Worm (Caenorhabditis elegans) whole organism, L1 larva: ENCODE measurements around the gene T10B5.7.

ENCODE experiments used
- C04F5.9 ChIP-seq: sonication (generic microtip); optimal IDR thresholded peaks from 2 replicates; lab custom pipeline; 2016; ENCODE audit warnings: missing genetic modification characterization, missing compliant biosample characterization
- C16A3.4 ChIP-seq: fragments of 150-350 bp; optimal IDR thresholded peaks from 2 replicates; lab custom pipeline; 2014; ENCODE audit warnings: missing biosample characterization, missing genetic modification characterization
- Y116A8C.19 ChIP-seq: sonication (generic microtip); optimal IDR thresholded peaks from 2 replicates; lab custom pipeline; 2016; ENCODE audit warnings: missing compliant biosample characterization, missing genetic modification characterization, borderline replicate concordance
- alr-1 ChIP-seq: fragments of 200-800 bp; sonication (Bioruptor generic); optimal IDR thresholded peaks from 2 replicates; lab custom pipeline; 2018; ENCODE audit warnings: borderline replicate concordance, mild to moderate bottlenecking, missing genetic modification characterization, missing compliant biosample characterization
- ceh-63 ChIP-seq: fragments of 200-800 bp; sonication (Bioruptor generic); optimal IDR thresholded peaks from 2 replicates; lab custom pipeline; 2018; ENCODE audit warnings: mild to moderate bottlenecking, missing genetic modification characterization, missing compliant biosample characterization
- ceh-88 ChIP-seq: fragments of 200-800 bp; sonication (Bioruptor generic); IDR thresholded peaks from 2 replicates; pipeline ENCODE4 v1.3.6; 2022; ENCODE audit warnings: missing genetic modification characterization, missing compliant biosample characterization
- efl-1 ChIP-seq, 4 experiments: fragments of 150-350 bp; optimal IDR thresholded peaks in 3 of 4; peaks in 1 of 4; 1 replicate in 1 of 4; 2 replicates in 3 of 4; lab custom pipeline; 2014; ENCODE audit warnings: missing biosample characterization in 2 of 4, missing genetic modification characterization in 2 of 4, missing genetic modification reagents in 2 of 4
- egl-13 ChIP-seq: sonication (generic microtip); optimal IDR thresholded peaks from 2 replicates; lab custom pipeline; 2016; ENCODE audit warnings: missing genotype, missing genetic modification reagents, missing genetic modification characterization, missing compliant biosample characterization
- ets-5 ChIP-seq: fragments of 200-800 bp; sonication (Bioruptor generic); IDR thresholded peaks from 2 replicates; pipeline ENCODE4 v1.3.6; 2022; ENCODE audit warnings: missing genetic modification characterization, missing compliant biosample characterization
- fkh-10 ChIP-seq: sonication (generic microtip); optimal IDR thresholded peaks from 2 replicates; lab custom pipeline; 2017; ENCODE audit warnings: missing biosample characterization, missing genetic modification reagents, missing genetic modification characterization
- fkh-4 ChIP-seq: sonication (generic microtip); optimal IDR thresholded peaks from 2 replicates; lab custom pipeline; 2016; ENCODE audit warnings: missing compliant biosample characterization, missing genetic modification characterization, borderline replicate concordance
- fkh-8 ChIP-seq: sonication (generic microtip); optimal IDR thresholded peaks from 2 replicates; lab custom pipeline; 2016; ENCODE audit warnings: mild to moderate bottlenecking, missing genetic modification characterization, missing compliant biosample characterization
- fos-1 ChIP-seq: fragments of 150-350 bp; optimal IDR thresholded peaks from 2 replicates; lab custom pipeline; 2014; ENCODE audit warnings: missing biosample characterization, missing genetic modification characterization
- grh-1 ChIP-seq: fragments of 200-800 bp; sonication (Bioruptor generic); IDR thresholded peaks from 2 replicates; pipeline ENCODE4 v1.3.6; 2022; ENCODE audit warnings: missing genetic modification reagents, missing genetic modification characterization, missing compliant biosample characterization
- hlh-4 ChIP-seq: sonication (generic microtip); optimal IDR thresholded peaks from 2 replicates; lab custom pipeline; 2016; ENCODE audit warnings: mild to moderate bottlenecking, missing genetic modification characterization, missing compliant biosample characterization
- isw-1 ChIP-seq: fragments of 200-800 bp; sonication (Bioruptor generic); IDR thresholded peaks from 2 replicates; pipeline ENCODE4 v1.3.6; 2022; ENCODE audit warnings: missing genetic modification characterization, missing compliant biosample characterization
- jun-1 ChIP-seq: fragments of 150-350 bp; optimal IDR thresholded peaks from 2 replicates; lab custom pipeline; 2014; ENCODE audit warnings: missing biosample characterization, missing genetic modification reagents, missing genetic modification characterization
- lin-39 ChIP-seq: fragments of 150-350 bp; optimal IDR thresholded peaks from 2 replicates; lab custom pipeline; 2014; ENCODE audit warnings: missing biosample characterization, missing genetic modification reagents, missing genetic modification characterization
- lsy-2 ChIP-seq, 2 experiments: fragments of 150-350 bp; optimal IDR thresholded peaks; 2 replicates each; lab custom pipeline; 2014; ENCODE audit warnings: missing biosample characterization in 2 of 2, missing genetic modification characterization in 2 of 2
- mdl-1 ChIP-seq, 2 experiments: fragments of 150-350 bp; optimal IDR thresholded peaks; 2 replicates each; lab custom pipeline; 2014 to 2017; ENCODE audit warnings: missing biosample characterization in 2 of 2, missing genetic modification characterization in 2 of 2, inconsistent platforms in 1 of 2
- mep-1 ChIP-seq: fragments of 150-350 bp; optimal IDR thresholded peaks from 2 replicates; lab custom pipeline; 2014; ENCODE audit warnings: missing biosample characterization, missing genetic modification characterization
- nhr-11 ChIP-seq: fragments of 150-350 bp; optimal IDR thresholded peaks from 2 replicates; lab custom pipeline; 2014; ENCODE audit warnings: missing biosample characterization, missing genetic modification characterization
- nhr-12 ChIP-seq: sonication (generic microtip); optimal IDR thresholded peaks from 2 replicates; lab custom pipeline; 2017; ENCODE audit warnings: missing biosample characterization, missing genetic modification characterization
- nhr-19 ChIP-seq: fragments of 200-800 bp; sonication (Bioruptor generic); conservative IDR thresholded peaks from 2 replicates; pipeline ENCODE4 v1.3.6; 2022; ENCODE audit warnings: missing genetic modification characterization, missing compliant biosample characterization
- nhr-237 ChIP-seq: fragments of 150-350 bp; optimal IDR thresholded peaks from 2 replicates; lab custom pipeline; 2014; ENCODE audit warnings: missing biosample characterization, missing genetic modification characterization
- nhr-47 ChIP-seq: sonication (generic microtip); optimal IDR thresholded peaks from 2 replicates; lab custom pipeline; 2016; ENCODE audit warnings: mild to moderate bottlenecking, missing genetic modification characterization, moderate library complexity, missing compliant biosample characterization
- nhr-76 ChIP-seq: sonication (generic microtip); optimal IDR thresholded peaks from 2 replicates; lab custom pipeline; 2017; ENCODE audit warnings: missing biosample characterization, missing genetic modification characterization
- nhr-84 ChIP-seq: sonication (generic microtip); optimal IDR thresholded peaks from 2 replicates; lab custom pipeline; 2017; ENCODE audit warnings: missing biosample characterization, missing genetic modification characterization
- nhr-90 ChIP-seq: sonication (generic microtip); optimal IDR thresholded peaks from 2 replicates; lab custom pipeline; 2016; ENCODE audit warnings: mild to moderate bottlenecking, missing genetic modification characterization, missing compliant biosample characterization; ENCODE audit not compliant: poor library complexity
- pax-3 ChIP-seq: fragments of 200-800 bp; sonication (Bioruptor generic); optimal IDR thresholded peaks from 2 replicates; lab custom pipeline; 2018; ENCODE audit warnings: mild to moderate bottlenecking, missing genetic modification characterization, moderate library complexity, missing compliant biosample characterization
- pqm-1 ChIP-seq: sonication (generic microtip); optimal IDR thresholded peaks from 3 replicates; lab custom pipeline; 2017; ENCODE audit warnings: missing biosample characterization, missing genetic modification characterization
- sox-4 ChIP-seq: sonication (generic microtip); optimal IDR thresholded peaks from 2 replicates; lab custom pipeline; 2016; ENCODE audit warnings: missing genetic modification characterization, missing compliant biosample characterization
- sptf-1 ChIP-seq: fragments of 150-350 bp; optimal IDR thresholded peaks from 2 replicates; lab custom pipeline; 2014; ENCODE audit warnings: missing biosample characterization, missing genetic modification characterization
- sup-37 ChIP-seq: fragments of 200-800 bp; sonication (Bioruptor generic); optimal IDR thresholded peaks from 2 replicates; lab custom pipeline; 2018; ENCODE audit warnings: mild to moderate bottlenecking, missing genetic modification characterization, missing compliant biosample characterization
- swsn-7 ChIP-seq: sonication (generic microtip); optimal IDR thresholded peaks from 2 replicates; lab custom pipeline; 2016; ENCODE audit warnings: missing genetic modification characterization, missing compliant biosample characterization
- tbx-2 ChIP-seq: sonication (generic microtip); optimal IDR thresholded peaks from 2 replicates; lab custom pipeline; 2016; ENCODE audit warnings: missing genetic modification characterization, missing compliant biosample characterization
- tlp-1 ChIP-seq: fragments of 150-350 bp; optimal IDR thresholded peaks from 2 replicates; lab custom pipeline; 2014; ENCODE audit warnings: missing biosample characterization, missing genetic modification characterization
- unc-30 ChIP-seq: sonication (generic microtip); optimal IDR thresholded peaks from 2 replicates; lab custom pipeline; 2017; ENCODE audit warnings: missing biosample characterization, missing genetic modification characterization
- unc-62 ChIP-seq: fragments of 150-350 bp; optimal IDR thresholded peaks from 2 replicates; lab custom pipeline; 2014; ENCODE audit warnings: missing biosample characterization, missing genetic modification reagents, missing genetic modification characterization
- xbp-1 ChIP-seq: sonication (generic microtip); optimal IDR thresholded peaks from 2 replicates; lab custom pipeline; 2016; ENCODE audit warnings: missing genetic modification characterization, missing compliant biosample characterization
- ztf-4 ChIP-seq: fragments of 150-350 bp; optimal IDR thresholded peaks from 2 replicates; lab custom pipeline; 2014; ENCODE audit warnings: missing biosample characterization, missing genetic modification characterization

T10B5.7 gene

ce11 chrV:1871768-1872296 is 25.8 kb downstream of the T10B5.7 start, which contains the start of the genes T10B5.4 and cct-7 (continued):
- TF ChIP-seq ztf-4 (tag; lab: Kevin White, UChicago) (peak; percentile 62), sox-4 (tag; lab: Kevin White, UChicago) (peak; percentile 63), ets-5 (GFP tag; lab: Robert Waterston, UW) (no peak), ceh-63 (GFP tag; lab: Kevin White, UChicago) (no peak), C16A3.4 (peak; percentile 85), mdl-1 (tag; optimal IDR thresholded peaks at IDR 0.05; lab: Kevin White, UChicago) (peak; percentile 26 to 75), grh-1 (GFP tag; lab: Robert Waterston, UW) (no peak), mep-1 (tag; lab: Kevin White, UChicago) (peak; percentile 91), tbx-2 (tag; lab: Kevin White, UChicago) (peak; percentile 84), jun-1 (tag; lab: Kevin White, UChicago) (peak; percentile 80), ceh-88 (GFP tag; lab: Robert Waterston, UW) (peak; percentile 44; the same call in 1 of the 2 replicates), C04F5.9 (tag; lab: Kevin White, UChicago) (no peak), swsn-7 (tag; lab: Kevin White, UChicago) (peak; percentile 85), egl-13 (tag; lab: Kevin White, UChicago) (peak; percentile 88), lsy-2 (tag; optimal IDR thresholded peaks at IDR 0.05; lab: Kevin White, UChicago) (peak; percentile 74 to 92), nhr-12 (tag; lab: Kevin White, UChicago) (no peak), tlp-1 (tag; lab: Kevin White, UChicago) (no peak), nhr-19 (peak; percentile 55; the same call in 1 of the 2 replicates), Y116A8C.19 (tag; lab: Kevin White, UChicago) (no peak), nhr-47 (tag; lab: Kevin White, UChicago) (peak; percentile 91), nhr-90 (tag; lab: Kevin White, UChicago) (peak; percentile 57), nhr-76 (tag; lab: Kevin White, UChicago) (no peak), nhr-11 (peak; percentile 57), xbp-1 (tag; lab: Kevin White, UChicago) (peak; percentile 82), isw-1 (GFP tag; lab: Robert Waterston, UW) (peak; percentile 85), fos-1 (tag; lab: Kevin White, UChicago) (peak; percentile 83), fkh-4 (no peak), pax-3 (tag; lab: Kevin White, UChicago) (peak; percentile 82), alr-1 (no peak), fkh-8 (tag; lab: Kevin White, UChicago) (peak; percentile 99), fkh-10 (GFP tag; lab: Kevin White, UChicago) (peak; percentile 98), unc-30 (no peak), nhr-84 (tag; lab: Kevin White, UChicago) (no peak), efl-1 (optimal IDR thresholded peaks at IDR 0.05; lab: Kevin White, UChicago) (peak; percentile 83 to 85), efl-1 (GFP tag; optimal IDR thresholded peaks at IDR 0.05 in 1 of 2; lab: Kevin White, UChicago) (peak; percentile 81 to 91), sptf-1 (tag; lab: Kevin White, UChicago) (no peak), unc-62 (GFP tag; lab: Kevin White, UChicago) (no peak)

- TF ChIP-seq sup-37 (GFP tag; lab: Kevin White, UChicago) (no peak), pax-3 (tag; lab: Kevin White, UChicago) (no peak), nhr-90 (tag; lab: Kevin White, UChicago) (no peak), hlh-4 (tag; lab: Kevin White, UChicago) (no peak), ztf-4 (tag; lab: Kevin White, UChicago) (no peak), lsy-2 (tag; optimal IDR thresholded peaks at IDR 0.05; lab: Kevin White, UChicago) (no peak), pqm-1 (no peak), nhr-76 (tag; lab: Kevin White, UChicago) (no peak), nhr-237 (tag; lab: Kevin White, UChicago) (no peak), fos-1 (tag; lab: Kevin White, UChicago) (no peak), lin-39 (tag; lab: Kevin White, UChicago) (no peak), isw-1 (GFP tag; lab: Robert Waterston, UW) (no peak)
These were observed 28.8 kb downstream of the T10B5.7 start for ce11 chrV:1874827-1875226.
